Fruit fly (Drosophila melanogaster) whole organism, embryonic: ENCODE measurements around the gene Oatp74D.

Source experiments
- Bteb2 ChIP-seq: fragments of 200-800 bp; sonication (Bioruptor generic); optimal IDR thresholded peaks from 2 replicates; lab custom pipeline; 2016; ENCODE audit warnings: missing biosample characterization, missing genetic modification characterization
- C15 ChIP-seq: fragments of 200-800 bp; sonication (Bioruptor generic); IDR thresholded peaks from 3 replicates; pipeline ENCODE4 v1.3.6; 2022; ENCODE audit warnings: missing biosample characterization, missing genetic modification characterization
- CG10321 ChIP-seq: fragments of 200-800 bp; sonication (Bioruptor generic); IDR thresholded peaks from 2 replicates; pipeline ENCODE4 v1.3.6; 2022; ENCODE audit warnings: missing biosample characterization, missing genetic modification characterization
- CG12071 ChIP-seq: fragments of 200-800 bp; sonication (Bioruptor generic); optimal IDR thresholded peaks from 3 replicates; lab custom pipeline; 2018; ENCODE audit warnings: missing biosample characterization, mild to moderate bottlenecking, missing genetic modification characterization
- CG12769 ChIP-seq: fragments of 200-800 bp; sonication (Bioruptor generic); optimal IDR thresholded peaks from 2 replicates; lab custom pipeline; 2019; ENCODE audit warnings: missing biosample characterization, mild to moderate bottlenecking, missing genetic modification characterization, moderate library complexity
- CG13123 ChIP-seq: fragments of 200-800 bp; sonication (Bioruptor generic); optimal IDR thresholded peaks from 2 replicates; lab custom pipeline; 2016; ENCODE audit warnings: missing biosample characterization, missing genetic modification characterization
- CG13894 ChIP-seq: fragments of 200-800 bp; sonication (Bioruptor generic); optimal IDR thresholded peaks from 3 replicates; lab custom pipeline; 2018; ENCODE audit warnings: missing biosample characterization, mild to moderate bottlenecking, missing genetic modification characterization, moderate library complexity
- CG17829 ChIP-seq: fragments of 200-800 bp; optimal IDR thresholded peaks from 2 replicates; lab custom pipeline; 2019; ENCODE audit warnings: missing biosample characterization, mild to moderate bottlenecking, missing genetic modification characterization, moderate library complexity
- CG2120 ChIP-seq: fragments of 200-800 bp; sonication (Bioruptor generic); optimal IDR thresholded peaks from 3 replicates; lab custom pipeline; 2016; ENCODE audit warnings: missing biosample characterization, missing genetic modification characterization
- CG2889 ChIP-seq: fragments of 200-800 bp; sonication (Bioruptor generic); IDR thresholded peaks from 3 replicates; pipeline ENCODE4 v1.3.6; 2022; ENCODE audit warnings: missing biosample characterization, missing genetic modification characterization
- CG30020 ChIP-seq: fragments of 200-800 bp; optimal IDR thresholded peaks from 2 replicates; lab custom pipeline; 2019; ENCODE audit warnings: missing biosample characterization, mild to moderate bottlenecking, missing genetic modification characterization, moderate library complexity
- CG31388 ChIP-seq: fragments of 200-800 bp; sonication (Bioruptor generic); optimal IDR thresholded peaks from 2 replicates; lab custom pipeline; 2016; ENCODE audit warnings: missing biosample characterization, missing genetic modification characterization
- CG3281 ChIP-seq: fragments of 200-800 bp; sonication (Bioruptor generic); optimal IDR thresholded peaks from 3 replicates; lab custom pipeline; 2017; ENCODE audit warnings: missing biosample characterization, mild to moderate bottlenecking, missing genetic modification characterization
- CG34422 ChIP-seq: fragments of 200-800 bp; sonication (Bioruptor generic); IDR thresholded peaks from 3 replicates; pipeline ENCODE4 v1.3.6; 2022; ENCODE audit warnings: missing biosample characterization, missing genetic modification characterization
- CG4360 ChIP-seq: fragments of 200-800 bp; sonication (Bioruptor generic); IDR thresholded peaks from 2 replicates; pipeline ENCODE4 v1.3.6; 2022; ENCODE audit warnings: missing biosample characterization, missing genetic modification characterization
- CG4707 ChIP-seq: fragments of 200-800 bp; sonication (Bioruptor generic); optimal IDR thresholded peaks from 2 replicates; lab custom pipeline; 2018; ENCODE audit warnings: missing biosample characterization, mild to moderate bottlenecking, missing genetic modification characterization, moderate library complexity
- CG6765 ChIP-seq: fragments of 200-800 bp; sonication (Bioruptor generic); optimal IDR thresholded peaks from 3 replicates; lab custom pipeline; 2017; ENCODE audit warnings: missing biosample characterization, mild to moderate bottlenecking, missing genetic modification characterization
- CG7372 ChIP-seq: fragments of 200-800 bp; sonication (Bioruptor generic); IDR thresholded peaks from 2 replicates; pipeline ENCODE4 v1.3.6; 2022; ENCODE audit warnings: missing biosample characterization, missing genetic modification characterization
- CG8290 ChIP-seq, 3 experiments: fragments of 200-800 bp; sonication (Bioruptor generic); optimal IDR thresholded peaks; 2 replicates each; lab custom pipeline; 2016 to 2019; ENCODE audit warnings: missing biosample characterization in 3 of 3, missing genetic modification characterization in 3 of 3, mild to moderate bottlenecking in 2 of 3, moderate library complexity in 1 of 3
- CG8478 ChIP-seq: fragments of >200 bp; optimal IDR thresholded peaks from 2 replicates; lab custom pipeline; 2018
- Camta ChIP-seq: fragments of 200-800 bp; sonication (Bioruptor generic); optimal IDR thresholded peaks from 2 replicates; lab custom pipeline; 2016; ENCODE audit warnings: missing biosample characterization, missing genetic modification characterization
- Dp ChIP-seq: fragments of 200-800 bp; sonication (Bioruptor generic); optimal IDR thresholded peaks from 2 replicates; lab custom pipeline; 2018; ENCODE audit warnings: missing biosample characterization, mild to moderate bottlenecking, missing genetic modification characterization, moderate library complexity
- ERR ChIP-seq: fragments of 200-800 bp; sonication (Bioruptor generic); optimal IDR thresholded peaks from 2 replicates; lab custom pipeline; 2016; ENCODE audit warnings: missing biosample characterization, missing genetic modification characterization
- Fer3 ChIP-seq: fragments of 200-800 bp; sonication (Bioruptor generic); optimal IDR thresholded peaks from 2 replicates; lab custom pipeline; 2018; ENCODE audit warnings: missing biosample characterization, mild to moderate bottlenecking, missing genetic modification characterization, moderate library complexity
- Gug ChIP-seq: fragments of 200-800 bp; sonication (Bioruptor generic); IDR thresholded peaks from 4 replicates; pipeline ENCODE4 v1.3.6; 2022; ENCODE audit warnings: missing biosample characterization, missing genetic modification characterization
- HmgZ ChIP-seq: fragments of 200-800 bp; sonication (Bioruptor generic); optimal IDR thresholded peaks from 2 replicates; lab custom pipeline; 2018; ENCODE audit warnings: missing biosample characterization, mild to moderate bottlenecking, missing genetic modification characterization
- Hr51 ChIP-seq, 2 experiments: fragments of 200-800 bp; sonication (Bioruptor generic); optimal IDR thresholded peaks; 2 replicates in 1 of 2; 3 replicates in 1 of 2; lab custom pipeline; 2016 to 2018; ENCODE audit warnings: missing biosample characterization in 2 of 2, missing genetic modification characterization in 2 of 2, mild to moderate bottlenecking in 1 of 2, moderate library complexity in 1 of 2
- Jarid2 ChIP-seq: fragments of 200-800 bp; sonication (Bioruptor generic); optimal IDR thresholded peaks from 3 replicates; lab custom pipeline; 2017; ENCODE audit warnings: mild to moderate bottlenecking, missing biosample characterization, missing genetic modification reagents, missing genetic modification characterization
- Mrtf ChIP-seq: fragments of 200-800 bp; sonication (Bioruptor generic); IDR thresholded peaks from 3 replicates; pipeline ENCODE4 v1.3.6; 2022; ENCODE audit warnings: missing biosample characterization, missing genetic modification characterization
- Poxn ChIP-seq: fragments of 200-800 bp; sonication (Bioruptor generic); IDR thresholded peaks from 2 replicates; pipeline ENCODE4 v1.3.6; 2022; ENCODE audit warnings: missing biosample characterization, missing genetic modification characterization
- Rfx ChIP-seq: fragments of 200-800 bp; sonication (Bioruptor generic); IDR thresholded peaks from 2 replicates; pipeline ENCODE4 v1.3.6; 2022; ENCODE audit warnings: missing biosample characterization, missing genetic modification characterization
- Six4 ChIP-seq: fragments of 200-800 bp; sonication (Bioruptor generic); optimal IDR thresholded peaks from 2 replicates; lab custom pipeline; 2016; ENCODE audit warnings: missing biosample characterization, missing genetic modification characterization
- Spps ChIP-seq: fragments of 200-800 bp; sonication (Bioruptor generic); optimal IDR thresholded peaks from 2 replicates; lab custom pipeline; 2018; ENCODE audit warnings: missing biosample characterization, mild to moderate bottlenecking, missing genetic modification characterization
- ap ChIP-seq: fragments of 200-800 bp; sonication (Bioruptor generic); IDR thresholded peaks from 2 replicates; pipeline ENCODE4 v1.3.6; 2022; ENCODE audit warnings: missing biosample characterization, missing genetic modification characterization
- ase ChIP-seq: fragments of 200-800 bp; sonication (Bioruptor generic); IDR thresholded peaks from 3 replicates; pipeline ENCODE4 v1.3.6; 2022; ENCODE audit warnings: missing biosample characterization, missing genetic modification characterization
- bigmax ChIP-seq: fragments of 200-800 bp; sonication (Bioruptor generic); optimal IDR thresholded peaks from 2 replicates; lab custom pipeline; 2018; ENCODE audit warnings: missing biosample characterization, mild to moderate bottlenecking, missing genetic modification characterization
- btn ChIP-seq: fragments of 200-800 bp; sonication (Bioruptor generic); optimal IDR thresholded peaks from 2 replicates; lab custom pipeline; 2016; ENCODE audit warnings: missing biosample characterization, missing genetic modification characterization
- cad ChIP-seq: fragments of >200 bp; optimal IDR thresholded peaks from 2 replicates; lab custom pipeline; 2017; ENCODE audit warnings: missing biosample characterization, missing genetic modification characterization
- emc ChIP-seq: fragments of 200-800 bp; sonication (Bioruptor generic); optimal IDR thresholded peaks from 2 replicates; lab custom pipeline; 2016; ENCODE audit warnings: missing biosample characterization, missing genetic modification characterization
- eve ChIP-seq, 2 experiments: fragments of >200 bp; optimal IDR thresholded peaks; 2 replicates each; lab custom pipeline; 2017; ENCODE audit warnings: missing biosample characterization in 2 of 2, missing genetic modification characterization in 2 of 2
- gcm2 ChIP-seq: fragments of 200-800 bp; sonication (Bioruptor generic); optimal IDR thresholded peaks from 2 replicates; lab custom pipeline; 2016; ENCODE audit warnings: missing biosample characterization, missing genetic modification characterization
- insv ChIP-seq, 2 experiments: fragments of 200-800 bp; sonication (Bioruptor generic); optimal IDR thresholded peaks; 3 replicates each; lab custom pipeline; 2016 to 2018; ENCODE audit warnings: missing biosample characterization in 2 of 2, missing genetic modification characterization in 2 of 2
- nmo ChIP-seq: fragments of 200-800 bp; sonication (Bioruptor generic); optimal IDR thresholded peaks from 2 replicates; lab custom pipeline; 2018; ENCODE audit warnings: missing biosample characterization, mild to moderate bottlenecking, missing genetic modification characterization, moderate library complexity
- psq ChIP-seq: fragments of 200-800 bp; sonication (Bioruptor generic); optimal IDR thresholded peaks from 2 replicates; lab custom pipeline; 2017; ENCODE audit warnings: missing biosample characterization, missing genetic modification characterization
- sens ChIP-seq: fragments of 200-800 bp; sonication (Bioruptor generic); peaks from one replicate; lab custom pipeline; 2016; ENCODE audit warnings: missing biosample characterization, missing genetic modification characterization
- sima ChIP-seq: fragments of 200-800 bp; sonication (Bioruptor generic); optimal IDR thresholded peaks from 2 replicates; lab custom pipeline; 2016; ENCODE audit warnings: missing biosample characterization, missing genetic modification characterization
- slp2 ChIP-seq: fragments of 200-800 bp; sonication (Bioruptor generic); optimal IDR thresholded peaks from 2 replicates; lab custom pipeline; 2016; ENCODE audit warnings: missing biosample characterization, missing genetic modification characterization
- tio ChIP-seq: fragments of 200-800 bp; sonication (Bioruptor generic); optimal IDR thresholded peaks from 2 replicates; lab custom pipeline; 2017; ENCODE audit warnings: missing biosample characterization, missing genetic modification characterization, inconsistent platforms
- wek ChIP-seq: fragments of 200-800 bp; sonication (Bioruptor generic); optimal IDR thresholded peaks from 3 replicates; lab custom pipeline; 2018; ENCODE audit warnings: missing biosample characterization, mild to moderate bottlenecking, missing genetic modification characterization, moderate library complexity
- yki ChIP-seq: fragments of >200 bp; optimal IDR thresholded peaks from 3 replicates; lab custom pipeline; 2018

The Oatp74D gene

dm6 chr3L:17486794-17487726 lies at the start of gene Oatp74D (continued):
- TF ChIP-seq CG17829 (no peak), Spps (tag; lab: Kevin White, UChicago) (peak; percentile 25), CG10321 (GFP tag; lab: Robert Waterston, UW) (no peak), ase (GFP tag; lab: Robert Waterston, UW) (no peak; the same call in 2 of the 3 replicates), ERR (GFP tag; lab: Kevin White, UChicago) (peak; percentile 8), psq (GFP tag; lab: Kevin White, UChicago) (no peak), slp2 (peak; percentile 8), CG2120 (GFP tag; lab: Kevin White, UChicago) (peak; percentile 70), CG7372 (GFP tag; lab: Robert Waterston, UW) (no peak), CG30020 (tag; lab: Kevin White, UChicago) (no peak), sens (GFP tag; lab: Kevin White, UChicago) (peak; percentile 88), CG31388 (GFP tag; lab: Kevin White, UChicago) (no peak), Camta (GFP tag; lab: Kevin White, UChicago) (peak; percentile 24), Jarid2 (GFP tag; lab: Kevin White, UChicago) (peak; percentile 83), CG13123 (GFP tag; lab: Kevin White, UChicago) (no peak), bigmax (peak; percentile 19), Bteb2 (GFP tag; lab: Kevin White, UChicago) (no peak), Fer3 (tag; lab: Kevin White, UChicago) (peak; percentile 23), yki (lab: Kevin White, UChicago) (peak; percentile 64), emc (GFP tag; lab: Kevin White, UChicago) (no peak), CG6765 (peak; percentile 35), CG8290 (GFP tag; optimal IDR thresholded peaks at IDR 0.05; lab: Kevin White, UChicago) (no peak), CG8290 (tag; optimal IDR thresholded peaks at IDR 0.05; lab: Kevin White, UChicago) (peak; percentile 20 to 72), sima (GFP tag; lab: Kevin White, UChicago) (no peak), Dp (GFP tag; lab: Kevin White, UChicago) (no peak), cad (GFP tag; lab: Kevin White, UChicago) (no peak), nmo (GFP tag; lab: Kevin White, UChicago) (peak; percentile 25), CG2889 (no peak), Six4 (GFP tag; lab: Kevin White, UChicago) (no peak), CG4707 (GFP tag; lab: Kevin White, UChicago) (peak; percentile 56), CG3281 (GFP tag; lab: Kevin White, UChicago) (peak; percentile 30), CG12071 (GFP tag; lab: Kevin White, UChicago) (peak; percentile 74), insv (GFP tag; optimal IDR thresholded peaks at IDR 0.05; lab: Kevin White, UChicago) (peak in 1 of 2 experiments; percentile 61), wek (peak; percentile 76), CG8478 (lab: Kevin White, UChicago) (no peak), CG34422 (GFP tag; lab: Robert Waterston, UW) (peak; percentile 58; the same call in 1 of the 3 replicates), Rfx (peak; percentile 64; the same call in 1 of the 2 replicates), CG13894 (peak; percentile 71), Poxn (no peak), CG4360 (GFP tag; lab: Robert Waterston, UW) (peak; percentile 88), Hr51 (GFP tag; optimal IDR thresholded peaks at IDR 0.05; lab: Kevin White, UChicago) (peak in 1 of 2 experiments; percentile 10), tio (GFP tag; lab: Kevin White, UChicago) (no peak), btn (no peak), Mrtf (GFP tag; lab: Robert Waterston, UW) (no peak), gcm2 (GFP tag; lab: Kevin White, UChicago) (peak; percentile 16), CG12769 (tag; lab: Kevin White, UChicago) (peak; percentile 77), eve (GFP tag; optimal IDR thresholded peaks at IDR 0.05; lab: Kevin White, UChicago) (no peak), ap (GFP tag; lab: Robert Waterston, UW) (no peak), Gug (peak; percentile 11; the same call in 1 of the 4 replicates), HmgZ (tag; lab: Kevin White, UChicago) (peak; percentile 69), C15 (no peak; the same call in 2 of the 3 replicates)
